Worm (Caenorhabditis elegans): ENCODE data around the gene C34F6.12.

- TF ChIP-seq med-1 (GFP tag; optimal IDR thresholded peaks at IDR 0.05; ENCODE audit: insufficient read depth) = no peak
- no peak for TF ChIP-seq klf-2 (GFP tag; conservative IDR thresholded peaks at IDR 0.05)
- no peak for TF ChIP-seq ref-1 (GFP tag; conservative IDR thresholded peaks at IDR 0.05)
- no peak for TF ChIP-seq T22C8.4 (GFP tag; IDR thresholded peaks at IDR 0.05)
- no peak for TF ChIP-seq ztf-23 (GFP tag; IDR thresholded peaks at IDR 0.05)
- no peak for TF ChIP-seq ztf-29 (GFP tag; IDR thresholded peaks at IDR 0.05)
- TF ChIP-seq cog-1 (tag; optimal IDR thresholded peaks at IDR 0.05) = no peak
- no peak for TF ChIP-seq flt-1 (GFP tag; IDR thresholded peaks at IDR 0.05)
These were observed 15.1 kb downstream of the C34F6.12 start for ce11 chrX:11211360-11211759.

Measured in whole organism, midembryonic.